Worm (Caenorhabditis elegans) whole organism, mixed stage, embryonic: ENCODE data around the gene enpp-1.
A peak's percentile ranks its signal among the peaks of the same experiment; 100 is the strongest.

Experiments used
- bed-3 ChIP-seq: fragments of 200-800 bp; sonication (Bioruptor generic); optimal IDR thresholded peaks from 3 replicates; lab custom pipeline; 2018; ENCODE audit warnings: mild to moderate bottlenecking, missing genetic modification characterization, moderate library complexity, missing compliant biosample characterization
- lsy-2 ChIP-seq: fragments of 150-350 bp; optimal IDR thresholded peaks from 2 replicates; lab custom pipeline; 2014; ENCODE audit warnings: missing biosample characterization, missing genetic modification characterization
- nhr-2 ChIP-seq: fragments of 150-350 bp; optimal IDR thresholded peaks from 2 replicates; lab custom pipeline; 2014; ENCODE audit warnings: missing biosample characterization, missing genetic modification characterization
- nhr-237 ChIP-seq: fragments of 150-350 bp; optimal IDR thresholded peaks from 2 replicates; lab custom pipeline; 2014; ENCODE audit warnings: missing biosample characterization, missing genetic modification characterization
- pha-4 ChIP-seq: fragments of 150-350 bp; optimal IDR thresholded peaks from 2 replicates; lab custom pipeline; 2018; ENCODE audit warnings: missing biosample characterization, missing genetic modification reagents, missing genetic modification characterization
- unc-62 ChIP-seq: fragments of 150-350 bp; optimal IDR thresholded peaks from 2 replicates; lab custom pipeline; 2014; ENCODE audit warnings: missing biosample characterization, missing genetic modification reagents, missing genetic modification characterization

The enpp-1 gene

ce11 chrV:12184308-12184999 is 53.2 kb downstream of the enpp-1 start, which contains the start of gene srd-4:
Gene srd-4 (plus strand): TSS chrV:12184949.
- TF ChIP-seq unc-62 (GFP tag; lab: Kevin White, UChicago) (no peak), bed-3 (GFP tag; lab: Kevin White, UChicago) (no peak), nhr-2 (tag; lab: Kevin White, UChicago) (no peak), lsy-2 (tag; lab: Kevin White, UChicago) (peak; percentile 39), nhr-237 (no peak), pha-4 (peak; percentile 15)
